Fruit fly (Drosophila melanogaster) whole organism, wandering third instar larva: Measurements from ENCODE around the gene Prp3.

Source experiments
- Abd-B ChIP-seq: fragments of >200 bp; optimal IDR thresholded peaks from 2 replicates; lab custom pipeline; 2017; ENCODE audit warnings: missing biosample characterization, missing genetic modification characterization
- CG32264 ChIP-seq: fragments of 200-800 bp; sonication (Bioruptor generic); optimal IDR thresholded peaks from 2 replicates; lab custom pipeline; 2016; ENCODE audit warnings: missing biosample characterization, missing genetic modification characterization
- CG9705 ChIP-seq: fragments of 200-800 bp; sonication (Bioruptor generic); optimal IDR thresholded peaks from 2 replicates; lab custom pipeline; 2018; ENCODE audit warnings: missing biosample characterization, mild to moderate bottlenecking, missing genetic modification characterization
- CrebA ChIP-seq: fragments of 200-800 bp; sonication (Bioruptor generic); optimal IDR thresholded peaks from 2 replicates; lab custom pipeline; 2016; ENCODE audit warnings: missing biosample characterization, mild to moderate bottlenecking, missing genetic modification characterization, borderline replicate concordance
- Dfd ChIP-seq: fragments of >200 bp; optimal IDR thresholded peaks from 2 replicates; lab custom pipeline; 2017; ENCODE audit warnings: missing biosample characterization, missing genetic modification characterization
- Dif ChIP-seq: fragments of 200-275, 200-300 bp; sonication (Bioruptor generic); optimal IDR thresholded peaks from 2 replicates; lab custom pipeline; 2018; ENCODE audit warnings: missing biosample characterization, missing genetic modification characterization; ENCODE audit not compliant: partially characterized antibody
- GATAd ChIP-seq: sonication (Bioruptor generic); optimal IDR thresholded peaks from 2 replicates; lab custom pipeline; 2016; ENCODE audit warnings: missing biosample characterization, missing genetic modification characterization
- HLH106 ChIP-seq: fragments of 200-800 bp; optimal IDR thresholded peaks from 3 replicates; lab custom pipeline; 2019; ENCODE audit warnings: missing biosample characterization, mild to moderate bottlenecking, missing genetic modification characterization, moderate library complexity
- Hnf4 ChIP-seq: fragments of 200-800 bp; sonication (Bioruptor generic); optimal IDR thresholded peaks from 2 replicates; lab custom pipeline; 2016; ENCODE audit warnings: missing biosample characterization, mild to moderate bottlenecking, missing genetic modification characterization
- Hr78 ChIP-seq: fragments of >200 bp; optimal IDR thresholded peaks from 2 replicates; lab custom pipeline; 2017; ENCODE audit warnings: missing biosample characterization, missing genetic modification characterization
- Hr83 ChIP-seq: fragments of 200-300 bp; sonication (Bioruptor generic); optimal IDR thresholded peaks from 2 replicates; lab custom pipeline; 2016; ENCODE audit warnings: missing biosample characterization, mild to moderate bottlenecking, missing genetic modification characterization, moderate library complexity; ENCODE audit not compliant: poor library complexity, severe bottlenecking
- Jra ChIP-seq: sonication (Bioruptor generic); optimal IDR thresholded peaks from 2 replicates; lab custom pipeline; 2016; ENCODE audit warnings: missing biosample characterization, missing genetic modification characterization
- Mio ChIP-seq: sonication (Bioruptor generic); optimal IDR thresholded peaks from 2 replicates; lab custom pipeline; 2016; ENCODE audit warnings: missing biosample characterization, missing genetic modification characterization
- Myc ChIP-seq: fragments of >200 bp; optimal IDR thresholded peaks from 2 replicates; lab custom pipeline; 2017
- N ChIP-seq: fragments of >200 bp; optimal IDR thresholded peaks from 2 replicates; lab custom pipeline; 2018; ENCODE audit warnings: missing biosample characterization, missing external identifiers, missing genetic modification characterization
- OdsH ChIP-seq: fragments of 200-800 bp; sonication (Bioruptor generic); optimal IDR thresholded peaks from 2 replicates; lab custom pipeline; 2016; ENCODE audit warnings: missing biosample characterization, mild to moderate bottlenecking, missing genetic modification characterization
- Rel ChIP-seq, 2 experiments: fragments of 200-800 bp; sonication (Bioruptor generic) in 1 of 2; optimal IDR thresholded peaks; 2 replicates in 1 of 2; 3 replicates in 1 of 2; lab custom pipeline; 2016 to 2019; ENCODE audit warnings: mild to moderate bottlenecking in 2 of 2, missing biosample characterization in 2 of 2, missing genetic modification characterization in 2 of 2, moderate library complexity in 1 of 2
- Sp1 ChIP-seq: fragments of 200-800 bp; sonication (Bioruptor generic); optimal IDR thresholded peaks from 3 replicates; lab custom pipeline; 2019; ENCODE audit warnings: missing biosample characterization, mild to moderate bottlenecking, missing genetic modification characterization, moderate library complexity
- Vsx2 ChIP-seq: fragments of 200-300, 225-300 bp; sonication (Bioruptor generic); optimal IDR thresholded peaks from 2 replicates; lab custom pipeline; 2018; ENCODE audit warnings: missing biosample characterization, missing genetic modification characterization; ENCODE audit not compliant: partially characterized antibody
- br ChIP-seq: fragments of 200-800 bp; sonication (Bioruptor generic); optimal IDR thresholded peaks from 2 replicates; lab custom pipeline; 2016; ENCODE audit warnings: missing biosample characterization, missing genetic modification characterization
- brk ChIP-seq: fragments of 200-800 bp; sonication (Bioruptor generic); optimal IDR thresholded peaks from 2 replicates; lab custom pipeline; 2016; ENCODE audit warnings: missing biosample characterization, mild to moderate bottlenecking, missing genetic modification characterization
- dl ChIP-seq, 2 experiments: fragments of 175-275, 200-275 bp in 1 of 2; fragments of 200-275 bp in 1 of 2; sonication (Bioruptor generic); optimal IDR thresholded peaks; lab custom pipeline; 2018; ENCODE audit warnings: mild to moderate bottlenecking in 2 of 2, missing biosample characterization in 2 of 2, missing genetic modification characterization in 2 of 2, moderate library complexity in 2 of 2; ENCODE audit not compliant: partially characterized antibody in 2 of 2, insufficient read depth in 1 of 2
- dmrt93B ChIP-seq: fragments of 200-800 bp; sonication (Bioruptor generic); optimal IDR thresholded peaks from 2 replicates; lab custom pipeline; 2018; ENCODE audit warnings: missing biosample characterization, mild to moderate bottlenecking, missing genetic modification characterization
- dsf ChIP-seq: sonication (Bioruptor generic); optimal IDR thresholded peaks from 2 replicates; lab custom pipeline; 2016; ENCODE audit warnings: missing biosample characterization, missing genetic modification characterization, borderline replicate concordance
- ey ChIP-seq: fragments of 200-800 bp; sonication (Bioruptor generic); optimal IDR thresholded peaks from 2 replicates; lab custom pipeline; 2016; ENCODE audit warnings: missing biosample characterization, missing genetic modification characterization
- foxo ChIP-seq, 2 experiments: fragments of 200-800 bp; sonication (Bioruptor generic); optimal IDR thresholded peaks; 2 replicates in 1 of 2; 3 replicates in 1 of 2; lab custom pipeline; 2016 to 2017; ENCODE audit warnings: missing biosample characterization in 2 of 2, missing genetic modification characterization in 2 of 2
- fru ChIP-seq: fragments of 200-800 bp; sonication (Bioruptor generic); optimal IDR thresholded peaks from 3 replicates; lab custom pipeline; 2016; ENCODE audit warnings: missing biosample characterization, mild to moderate bottlenecking, missing genetic modification characterization
- h ChIP-seq: fragments of 200-800 bp; sonication (Bioruptor generic); optimal IDR thresholded peaks from 3 replicates; lab custom pipeline; 2016; ENCODE audit warnings: missing biosample characterization, mild to moderate bottlenecking, missing genetic modification characterization
- jim ChIP-seq: fragments of 175-275, 200-325 bp; sonication (Bioruptor generic); optimal IDR thresholded peaks from 2 replicates; lab custom pipeline; 2016; ENCODE audit warnings: missing biosample characterization, mild to moderate bottlenecking, missing genetic modification characterization
- lola ChIP-seq: fragments of >200 bp; optimal IDR thresholded peaks from 2 replicates; lab custom pipeline; 2017; ENCODE audit warnings: missing biosample characterization, missing genetic modification characterization
- pan ChIP-seq: fragments of >200 bp; optimal IDR thresholded peaks from 2 replicates; lab custom pipeline; 2017
- psq ChIP-seq: fragments of 200-800 bp; sonication (Bioruptor generic); optimal IDR thresholded peaks from 3 replicates; lab custom pipeline; 2017; ENCODE audit warnings: missing biosample characterization, mild to moderate bottlenecking, missing genetic modification characterization, moderate library complexity
- rgr ChIP-seq: fragments of 200-800 bp; sonication (Bioruptor generic); optimal IDR thresholded peaks from 3 replicates; lab custom pipeline; 2016; ENCODE audit warnings: missing biosample characterization, mild to moderate bottlenecking, missing genetic modification characterization
- sage ChIP-seq: fragments of 200-800 bp; sonication (Bioruptor generic); optimal IDR thresholded peaks from 2 replicates; lab custom pipeline; 2016; ENCODE audit warnings: missing biosample characterization, mild to moderate bottlenecking, missing genetic modification characterization
- sv ChIP-seq: fragments of 200-800 bp; sonication (Bioruptor generic); optimal IDR thresholded peaks from 3 replicates; lab custom pipeline; 2016; ENCODE audit warnings: missing biosample characterization, missing genetic modification characterization
- tai ChIP-seq: sonication (Bioruptor generic); optimal IDR thresholded peaks from 2 replicates; lab custom pipeline; 2016; ENCODE audit warnings: missing biosample characterization, missing genetic modification characterization
- usp ChIP-seq: fragments of >200 bp; optimal IDR thresholded peaks from 2 replicates; lab custom pipeline; 2017; ENCODE audit warnings: missing biosample characterization, missing genetic modification characterization
- woc ChIP-seq: sonication (Bioruptor generic); optimal IDR thresholded peaks from 2 replicates; lab custom pipeline; 2016; ENCODE audit warnings: missing biosample characterization, mild to moderate bottlenecking, missing genetic modification characterization

Prp3 gene

DNA sequence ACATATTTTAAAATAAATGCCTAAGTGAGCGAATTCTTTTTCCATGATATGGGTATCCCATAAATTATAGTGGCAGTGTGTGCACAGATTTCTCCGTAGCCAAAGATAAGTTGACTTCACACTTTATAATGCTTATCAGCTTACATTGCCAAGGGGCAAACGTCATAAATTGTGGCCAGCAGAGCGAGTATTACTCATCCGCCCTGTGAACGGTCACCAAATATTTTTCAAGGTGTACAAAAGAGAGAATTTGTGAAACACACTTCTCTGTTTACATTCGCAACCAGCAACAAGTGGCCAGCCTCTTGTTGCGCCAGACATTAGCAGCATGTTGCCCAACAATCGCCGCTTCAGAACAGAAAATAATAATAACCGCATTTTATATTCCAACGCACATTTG, 22.8 kb downstream of the Prp3 start:
- no peak for TF ChIP-seq brk (GFP tag; lab: Kevin White, UChicago)
- no peak for TF ChIP-seq CrebA
- no peak for TF ChIP-seq Sp1 (GFP tag; lab: Kevin White, UChicago)
- no peak for TF ChIP-seq CG32264
- TF ChIP-seq sv (GFP tag; lab: Kevin White, UChicago), result no peak
- TF ChIP-seq Hr83 (GFP tag; lab: Kevin White, UChicago), result peak; percentile 83
- no peak for TF ChIP-seq CG9705
- peak; percentile 46 for TF ChIP-seq Jra (GFP tag; lab: Kevin White, UChicago)
- peak; percentile 13 for TF ChIP-seq br (GFP tag; lab: Kevin White, UChicago)
- no peak for TF ChIP-seq pan (lab: Kevin White, UChicago)
- no peak for TF ChIP-seq tai (GFP tag; lab: Kevin White, UChicago)
- TF ChIP-seq Hr78 (GFP tag; lab: Kevin White, UChicago), result no peak
- TF ChIP-seq Myc (lab: Kevin White, UChicago), result no peak
- TF ChIP-seq sage (GFP tag; lab: Kevin White, UChicago), result no peak
- no peak for TF ChIP-seq jim
- TF ChIP-seq Hnf4 (GFP tag; lab: Kevin White, UChicago), result peak; percentile 61
- no peak for TF ChIP-seq Rel (GFP tag; optimal IDR thresholded peaks at IDR 0.05; lab: Kevin White, UChicago)
- no peak for TF ChIP-seq Rel (tag; optimal IDR thresholded peaks at IDR 0.05; lab: Kevin White, UChicago)
- no peak for TF ChIP-seq woc (GFP tag; lab: Kevin White, UChicago)
- no peak for TF ChIP-seq Dif
- TF ChIP-seq OdsH, result peak; percentile 51
- no peak for TF ChIP-seq lola (GFP tag; lab: Kevin White, UChicago)
- peak; percentile 5 for TF ChIP-seq fru
- TF ChIP-seq GATAd, result no peak
- peak in 1 of 2 experiments; percentile 28 for TF ChIP-seq foxo (GFP tag; optimal IDR thresholded peaks at IDR 0.05; lab: Kevin White, UChicago)
- TF ChIP-seq HLH106 (tag; lab: Kevin White, UChicago), result no peak
- TF ChIP-seq rgr, result peak; percentile 38
- TF ChIP-seq N (GFP tag; lab: Kevin White, UChicago), result no peak
- no peak for TF ChIP-seq Dfd (GFP tag; lab: Kevin White, UChicago)
- TF ChIP-seq h (GFP tag; lab: Kevin White, UChicago), result peak; percentile 32
- TF ChIP-seq dl (GFP tag; optimal IDR thresholded peaks at IDR 0.05; lab: Kevin White, UChicago; ENCODE audit: insufficient read depth in 1 of 2, partially characterized antibody in 2 of 2), result no peak
- TF ChIP-seq psq (GFP tag; lab: Kevin White, UChicago), result no peak

DNA sequence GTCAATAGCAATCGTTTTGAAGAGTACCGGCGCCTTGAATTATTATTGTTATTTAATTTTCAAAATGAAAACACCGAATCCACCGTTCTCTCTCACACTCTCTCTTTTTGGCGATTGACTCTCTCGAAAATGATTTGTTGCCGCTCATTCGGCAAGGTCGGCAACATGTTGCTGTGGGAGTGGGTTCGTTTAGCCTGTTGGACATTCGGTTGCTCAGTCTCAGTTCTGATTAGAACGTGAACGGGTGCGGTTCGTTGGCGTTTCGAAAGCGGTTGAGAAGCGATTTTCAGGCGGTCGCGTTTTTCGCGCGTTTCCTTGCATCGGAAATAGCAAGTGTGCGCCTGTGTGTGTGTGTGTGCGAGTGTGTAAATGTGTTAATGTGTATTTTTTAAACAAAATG, 28.9 kb downstream of the Prp3 start, which contains the start of gene Ac76E:
Gene Ac76E, plus strand, starts transcription at position 264 of the 400 bp plus-strand sequence.
- no peak for TF ChIP-seq CrebA
- no peak for TF ChIP-seq CG9705
- TF ChIP-seq woc (GFP tag; lab: Kevin White, UChicago), result no peak
- TF ChIP-seq tai (GFP tag; lab: Kevin White, UChicago), result no peak
- no peak for TF ChIP-seq foxo (GFP tag; optimal IDR thresholded peaks at IDR 0.05; lab: Kevin White, UChicago)
- no peak for TF ChIP-seq sv (GFP tag; lab: Kevin White, UChicago)
- no peak for TF ChIP-seq ey
- TF ChIP-seq rgr, result no peak
- TF ChIP-seq psq (GFP tag; lab: Kevin White, UChicago), result no peak
- no peak for TF ChIP-seq brk (GFP tag; lab: Kevin White, UChicago)
- TF ChIP-seq Rel (GFP tag; optimal IDR thresholded peaks at IDR 0.05; lab: Kevin White, UChicago), result no peak
- no peak for TF ChIP-seq Rel (tag; optimal IDR thresholded peaks at IDR 0.05; lab: Kevin White, UChicago)
- no peak for TF ChIP-seq CG32264
- TF ChIP-seq Vsx2, result no peak
- peak; percentile 11 for TF ChIP-seq Hr83 (GFP tag; lab: Kevin White, UChicago)
- no peak for TF ChIP-seq Sp1 (GFP tag; lab: Kevin White, UChicago)
- TF ChIP-seq fru, result no peak
- TF ChIP-seq Dif, result peak; percentile 38
- TF ChIP-seq dsf, result no peak
- TF ChIP-seq Abd-B, result no peak
- no peak for TF ChIP-seq sage (GFP tag; lab: Kevin White, UChicago)
- no peak for TF ChIP-seq N (GFP tag; lab: Kevin White, UChicago)
- no peak for TF ChIP-seq GATAd
- no peak for TF ChIP-seq Mio
- TF ChIP-seq usp (GFP tag; lab: Kevin White, UChicago), result no peak
- TF ChIP-seq jim, result no peak
- no peak for TF ChIP-seq br (GFP tag; lab: Kevin White, UChicago)
- no peak for TF ChIP-seq Dfd (GFP tag; lab: Kevin White, UChicago)
- no peak for TF ChIP-seq Hr78 (GFP tag; lab: Kevin White, UChicago)
- peak; percentile 51 for TF ChIP-seq Myc (lab: Kevin White, UChicago)
- TF ChIP-seq pan (lab: Kevin White, UChicago), result no peak
- peak; percentile 0 for TF ChIP-seq h (GFP tag; lab: Kevin White, UChicago)
- TF ChIP-seq dmrt93B (GFP tag; lab: Kevin White, UChicago), result no peak
- TF ChIP-seq, all 38 proteins: peak for 4
